Worm (Caenorhabditis elegans) whole organism, L1 larva: ENCODE measurements around the gene lgg-2.

ENCODE experiments used
- C16A3.4 ChIP-seq: fragments of 150-350 bp; optimal IDR thresholded peaks from 2 replicates; lab custom pipeline; 2014; ENCODE audit warnings: missing biosample characterization, missing genetic modification characterization
- C34B4.2 ChIP-seq: sonication (generic microtip); optimal IDR thresholded peaks from 2 replicates; lab custom pipeline; 2017; ENCODE audit warnings: mild to moderate bottlenecking, missing genetic modification characterization, missing compliant biosample characterization
- F16B12.6 ChIP-seq: fragments of 150-350 bp; optimal IDR thresholded peaks from 2 replicates; lab custom pipeline; 2014; ENCODE audit warnings: missing biosample characterization, missing genetic modification characterization
- Y116A8C.19 ChIP-seq: sonication (generic microtip); optimal IDR thresholded peaks from 2 replicates; lab custom pipeline; 2016; ENCODE audit warnings: missing compliant biosample characterization, missing genetic modification characterization, borderline replicate concordance
- ceh-90 ChIP-seq: sonication (generic microtip); optimal IDR thresholded peaks from 2 replicates; lab custom pipeline; 2016; ENCODE audit warnings: missing genetic modification characterization, missing compliant biosample characterization
- dpl-1 ChIP-seq, 3 experiments: fragments of 150-350 bp in 2 of 3; sonication (generic microtip) in 1 of 3; optimal IDR thresholded peaks; 2 replicates each; lab custom pipeline; 2014 to 2017; ENCODE audit warnings: missing biosample characterization in 3 of 3, missing genetic modification characterization in 3 of 3, missing genetic modification reagents in 3 of 3
- dsc-1 ChIP-seq: sonication (generic microtip); optimal IDR thresholded peaks from 2 replicates; lab custom pipeline; 2016; ENCODE audit warnings: mild to moderate bottlenecking, missing genetic modification characterization, missing compliant biosample characterization
- egl-13 ChIP-seq: sonication (generic microtip); optimal IDR thresholded peaks from 2 replicates; lab custom pipeline; 2016; ENCODE audit warnings: missing genotype, missing genetic modification reagents, missing genetic modification characterization, missing compliant biosample characterization
- elt-2 ChIP-seq: sonication (generic microtip); optimal IDR thresholded peaks from 2 replicates; lab custom pipeline; 2016; ENCODE audit warnings: missing genetic modification characterization, mild to moderate bottlenecking, inconsistent platforms, missing compliant biosample characterization, missing genetic modification reagents
- fkh-4 ChIP-seq: sonication (generic microtip); optimal IDR thresholded peaks from 2 replicates; lab custom pipeline; 2016; ENCODE audit warnings: missing compliant biosample characterization, missing genetic modification characterization, borderline replicate concordance
- fkh-8 ChIP-seq: sonication (generic microtip); optimal IDR thresholded peaks from 2 replicates; lab custom pipeline; 2016; ENCODE audit warnings: mild to moderate bottlenecking, missing genetic modification characterization, missing compliant biosample characterization
- grh-1 ChIP-seq: fragments of 200-800 bp; sonication (Bioruptor generic); IDR thresholded peaks from 2 replicates; pipeline ENCODE4 v1.3.6; 2022; ENCODE audit warnings: missing genetic modification reagents, missing genetic modification characterization, missing compliant biosample characterization
- hpl-2 ChIP-seq: fragments of 150-350 bp; optimal IDR thresholded peaks from 2 replicates; lab custom pipeline; 2014; ENCODE audit warnings: missing biosample characterization, missing genetic modification reagents, missing genetic modification characterization
- irx-1 ChIP-seq: sonication (generic microtip); optimal IDR thresholded peaks from 2 replicates; lab custom pipeline; 2016; ENCODE audit warnings: missing genetic modification characterization, missing compliant biosample characterization
- isw-1 ChIP-seq: fragments of 200-800 bp; sonication (Bioruptor generic); IDR thresholded peaks from 2 replicates; pipeline ENCODE4 v1.3.6; 2022; ENCODE audit warnings: missing genetic modification characterization, missing compliant biosample characterization
- jun-1 ChIP-seq: fragments of 150-350 bp; optimal IDR thresholded peaks from 2 replicates; lab custom pipeline; 2014; ENCODE audit warnings: missing biosample characterization, missing genetic modification reagents, missing genetic modification characterization
- lin-13 ChIP-seq: fragments of 150-350 bp; optimal IDR thresholded peaks from 2 replicates; lab custom pipeline; 2014; ENCODE audit warnings: missing biosample characterization, missing genetic modification reagents, missing genetic modification characterization
- lin-14 ChIP-seq: fragments of 200-800 bp; sonication (Bioruptor generic); optimal IDR thresholded peaks from 2 replicates; lab custom pipeline; 2018; ENCODE audit warnings: mild to moderate bottlenecking, missing genetic modification characterization, moderate library complexity, missing compliant biosample characterization
- lin-15B ChIP-seq: fragments of 150-350 bp; sonication (generic microtip); optimal IDR thresholded peaks from 3 replicates; lab custom pipeline; 2014; ENCODE audit warnings: missing biosample characterization, missing genetic modification characterization
- lin-39 ChIP-seq: fragments of 150-350 bp; optimal IDR thresholded peaks from 2 replicates; lab custom pipeline; 2014; ENCODE audit warnings: missing biosample characterization, missing genetic modification reagents, missing genetic modification characterization
- lir-3 ChIP-seq: sonication (generic microtip); optimal IDR thresholded peaks from 2 replicates; lab custom pipeline; 2016; ENCODE audit warnings: mild to moderate bottlenecking, missing genetic modification characterization, moderate library complexity, missing compliant biosample characterization; ENCODE audit not compliant: poor library complexity
- mab-9 ChIP-seq: fragments of 200-800 bp; sonication (Bioruptor generic); IDR thresholded peaks from 2 replicates; pipeline ENCODE4 v1.3.6; 2022; ENCODE audit warnings: missing genetic modification reagents, missing genetic modification characterization, missing compliant biosample characterization
- nhr-11 ChIP-seq: fragments of 150-350 bp; optimal IDR thresholded peaks from 2 replicates; lab custom pipeline; 2014; ENCODE audit warnings: missing biosample characterization, missing genetic modification characterization
- nhr-237 ChIP-seq: fragments of 150-350 bp; optimal IDR thresholded peaks from 2 replicates; lab custom pipeline; 2014; ENCODE audit warnings: missing biosample characterization, missing genetic modification characterization
- nhr-47 ChIP-seq: sonication (generic microtip); optimal IDR thresholded peaks from 2 replicates; lab custom pipeline; 2016; ENCODE audit warnings: mild to moderate bottlenecking, missing genetic modification characterization, moderate library complexity, missing compliant biosample characterization
- nhr-77 ChIP-seq: fragments of 150-350 bp; optimal IDR thresholded peaks from 2 replicates; lab custom pipeline; 2014; ENCODE audit warnings: missing biosample characterization, missing genetic modification characterization
- nhr-84 ChIP-seq: sonication (generic microtip); optimal IDR thresholded peaks from 2 replicates; lab custom pipeline; 2017; ENCODE audit warnings: missing biosample characterization, missing genetic modification characterization
- nhr-85 ChIP-seq: sonication (generic microtip); peaks from one replicate; lab custom pipeline; 2016; ENCODE audit warnings: missing genetic modification characterization, inconsistent platforms, missing compliant biosample characterization
- pqm-1 ChIP-seq: sonication (generic microtip); optimal IDR thresholded peaks from 3 replicates; lab custom pipeline; 2017; ENCODE audit warnings: missing biosample characterization, missing genetic modification characterization
- rnt-1 ChIP-seq: sonication (generic microtip); optimal IDR thresholded peaks from 2 replicates; lab custom pipeline; 2016; ENCODE audit warnings: mild to moderate bottlenecking, missing genetic modification characterization, moderate library complexity, missing compliant biosample characterization
- snpc-4 ChIP-seq: fragments of 150-350 bp; optimal IDR thresholded peaks from 2 replicates; lab custom pipeline; 2014; ENCODE audit warnings: missing biosample characterization, missing genetic modification characterization
- sox-4 ChIP-seq: sonication (generic microtip); optimal IDR thresholded peaks from 2 replicates; lab custom pipeline; 2016; ENCODE audit warnings: missing genetic modification characterization, missing compliant biosample characterization
- sup-37 ChIP-seq: fragments of 200-800 bp; sonication (Bioruptor generic); optimal IDR thresholded peaks from 2 replicates; lab custom pipeline; 2018; ENCODE audit warnings: mild to moderate bottlenecking, missing genetic modification characterization, missing compliant biosample characterization
- unc-130 ChIP-seq: fragments of 150-350 bp; optimal IDR thresholded peaks from 2 replicates; lab custom pipeline; 2017; ENCODE audit warnings: missing biosample characterization, missing genetic modification characterization, inconsistent platforms
- unc-98 ChIP-seq: fragments of 200-800 bp; sonication (Bioruptor generic); IDR thresholded peaks from 2 replicates; pipeline ENCODE4 v1.3.6; 2022; ENCODE audit warnings: missing genetic modification characterization, missing compliant biosample characterization
- vab-15 ChIP-seq: sonication (generic microtip); optimal IDR thresholded peaks from 2 replicates; lab custom pipeline; 2017; ENCODE audit warnings: missing genotype, mild to moderate bottlenecking, missing genetic modification characterization, missing compliant biosample characterization
- xbp-1 ChIP-seq: sonication (generic microtip); optimal IDR thresholded peaks from 2 replicates; lab custom pipeline; 2016; ENCODE audit warnings: missing genetic modification characterization, missing compliant biosample characterization
- zag-1 ChIP-seq: fragments of 150-350 bp; optimal IDR thresholded peaks from 2 replicates; lab custom pipeline; 2014; ENCODE audit warnings: missing biosample characterization, missing genetic modification characterization
- ztf-11 ChIP-seq, 2 experiments: sonication (generic microtip); optimal IDR thresholded peaks; 2 replicates each; lab custom pipeline; 2016 to 2017; ENCODE audit warnings: missing genetic modification characterization in 2 of 2, missing biosample characterization in 1 of 2, missing compliant biosample characterization in 1 of 2

Gene lgg-2

ce11 chrIV:10902476-10902875 lies 33.2 kb downstream of the lgg-2 start:
- TF ChIP-seq nhr-47 (tag; lab: Kevin White, UChicago) (no peak), ceh-90 (tag; lab: Kevin White, UChicago) (no peak), grh-1 (GFP tag; lab: Robert Waterston, UW) (no peak)

ce11 chrIV:10900083-10900482 lies 35.6 kb downstream of the lgg-2 start, which contains the start of gene srlf-30:
srlf-30 (plus strand) TSS chrIV:10900383.
- TF ChIP-seq hpl-2 (GFP tag; lab: Kevin White, UChicago), result no peak
- TF ChIP-seq mab-9, result no peak
- TF ChIP-seq nhr-85, result no peak
- TF ChIP-seq dpl-1 (GFP tag; optimal IDR thresholded peaks at IDR 0.05; lab: Kevin White, UChicago), result no peak
- TF ChIP-seq zag-1 (tag; lab: Kevin White, UChicago), result no peak
- TF ChIP-seq C16A3.4, result no peak
- no peak for TF ChIP-seq sup-37 (GFP tag; lab: Kevin White, UChicago)
- no peak for TF ChIP-seq fkh-4

- TF ChIP-seq C16A3.4, result no peak
- no peak for TF ChIP-seq vab-15 (tag; lab: Kevin White, UChicago)
- TF ChIP-seq nhr-47 (tag; lab: Kevin White, UChicago), result no peak
- TF ChIP-seq grh-1 (GFP tag; lab: Robert Waterston, UW), result no peak
- TF ChIP-seq elt-2 (tag; lab: Kevin White, UChicago), result no peak
- no peak for TF ChIP-seq nhr-77 (tag; lab: Kevin White, UChicago)
- no peak for TF ChIP-seq sox-4 (tag; lab: Kevin White, UChicago)
- TF ChIP-seq lin-13, result no peak
- no peak for TF ChIP-seq lin-39 (tag; lab: Kevin White, UChicago)
- TF ChIP-seq nhr-11 (tag; lab: Kevin White, UChicago), result no peak
- no peak for TF ChIP-seq irx-1 (tag; lab: Kevin White, UChicago)
- no peak for TF ChIP-seq nhr-237 (tag; lab: Kevin White, UChicago)
- no peak for TF ChIP-seq F16B12.6
- TF ChIP-seq rnt-1 (tag; lab: Kevin White, UChicago), result no peak
- TF ChIP-seq egl-13, result no peak
- no peak for TF ChIP-seq ztf-11 (tag; optimal IDR thresholded peaks at IDR 0.05; lab: Kevin White, UChicago)
- TF ChIP-seq lin-14, result no peak
- TF ChIP-seq jun-1, result no peak
- no peak for TF ChIP-seq lin-15B (tag; lab: Kevin White, UChicago)
- no peak for TF ChIP-seq lir-3
- TF ChIP-seq, all 84 proteins: peak for 0
Observed at ce11 chrIV:10899091-10899490, 36.6 kb downstream of the lgg-2 start, which contains the start of the genes F13E9.9 and F13E9.19. F13E9.9 (minus strand) TSS chrIV:10899191. F13E9.19 (plus strand) TSS chrIV:10899406.

- no peak for TF ChIP-seq grh-1 (GFP tag; lab: Robert Waterston, UW)
- TF ChIP-seq Y116A8C.19 (tag; lab: Kevin White, UChicago), result no peak
- TF ChIP-seq unc-130 (tag; lab: Kevin White, UChicago), result no peak
- TF ChIP-seq snpc-4 (tag; lab: Kevin White, UChicago), result no peak
- TF ChIP-seq nhr-84 (tag; lab: Kevin White, UChicago), result no peak
- TF ChIP-seq C34B4.2 (tag; lab: Kevin White, UChicago), result no peak
- no peak for TF ChIP-seq lin-39 (tag; lab: Kevin White, UChicago)
- TF ChIP-seq dsc-1 (tag; lab: Kevin White, UChicago), result no peak
- no peak for TF ChIP-seq unc-98
- no peak for TF ChIP-seq pqm-1 (tag; lab: Kevin White, UChicago)
- TF ChIP-seq fkh-8 (tag; lab: Kevin White, UChicago), result no peak
- no peak for TF ChIP-seq xbp-1 (tag; lab: Kevin White, UChicago)
- no peak for TF ChIP-seq isw-1 (GFP tag; lab: Robert Waterston, UW)
Observed at ce11 chrIV:10898160-10898559, 37.5 kb downstream of the lgg-2 start.
